Worm (Caenorhabditis elegans) whole organism, late embryonic: ENCODE data around the gene irg-2.

Experiments used
- C38D4.7 ChIP-seq: fragments of 200-800 bp; sonication (Bioruptor generic); optimal IDR thresholded peaks from 2 replicates; lab custom pipeline; 2018; ENCODE audit warnings: mild to moderate bottlenecking, missing genetic modification characterization, moderate library complexity, missing compliant biosample characterization
- madf-2 ChIP-seq: sonication (generic microtip); optimal IDR thresholded peaks from 2 replicates; lab custom pipeline; 2017; ENCODE audit warnings: missing genetic modification characterization, missing compliant biosample characterization
- pag-3 ChIP-seq: sonication (generic microtip); optimal IDR thresholded peaks from 2 replicates; lab custom pipeline; 2016; ENCODE audit warnings: missing compliant biosample characterization, missing genetic modification characterization, borderline replicate concordance
- pat-9 ChIP-seq: fragments of 200-800 bp; sonication (Bioruptor generic); optimal IDR thresholded peaks from 2 replicates; lab custom pipeline; 2018; ENCODE audit warnings: mild to moderate bottlenecking, missing genetic modification characterization, moderate library complexity, missing compliant biosample characterization
- pqm-1 ChIP-seq: sonication (generic microtip); optimal IDR thresholded peaks from 2 replicates; lab custom pipeline; 2016; ENCODE audit warnings: missing genetic modification characterization, missing compliant biosample characterization
- syd-9 ChIP-seq: sonication (generic microtip); optimal IDR thresholded peaks from 2 replicates; lab custom pipeline; 2016; ENCODE audit warnings: mild to moderate bottlenecking, missing genetic modification characterization, moderate library complexity, missing compliant biosample characterization
- unc-86 ChIP-seq: sonication (generic microtip); optimal IDR thresholded peaks from 2 replicates; lab custom pipeline; 2016; ENCODE audit warnings: missing genetic modification characterization, missing compliant biosample characterization

DNA sequence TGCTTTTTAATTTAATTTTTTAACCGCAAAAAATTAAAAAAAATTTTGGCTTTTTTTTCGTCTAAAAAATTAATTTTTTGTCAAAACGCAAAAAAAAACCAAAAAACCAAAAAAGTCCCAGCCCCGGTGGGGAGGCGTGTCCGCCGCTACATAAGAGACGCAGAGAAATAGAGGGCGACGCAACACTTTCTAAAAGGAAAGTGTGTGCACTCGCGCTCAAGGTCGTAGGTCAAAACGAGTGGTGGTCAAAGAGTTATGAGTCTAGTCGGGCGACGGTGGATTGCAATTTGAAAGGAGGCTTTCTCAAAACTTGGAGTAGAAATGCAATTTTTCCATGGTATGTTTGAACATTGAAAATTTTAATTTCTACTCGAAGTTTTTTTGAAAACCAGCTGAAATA, 37.4 kb upstream of the irg-2 start:
- TF ChIP-seq unc-86 (tag; lab: Kevin White, UChicago) (no peak), syd-9 (tag; lab: Kevin White, UChicago) (no peak), madf-2 (tag; lab: Kevin White, UChicago) (no peak), pqm-1 (no peak), pag-3 (tag; lab: Kevin White, UChicago) (no peak), C38D4.7 (GFP tag; lab: Kevin White, UChicago) (no peak), pat-9 (tag; lab: Kevin White, UChicago) (no peak)
